Worm (Caenorhabditis elegans) whole organism, L4 larva: ENCODE measurements around the gene clec-145.

ENCODE experiments used
- D1046.2 ChIP-seq: fragments of 200-800 bp; sonication (Bioruptor generic); IDR thresholded peaks from 2 replicates; pipeline ENCODE4 v1.3.6; 2022; ENCODE audit warnings: missing genetic modification characterization, missing compliant biosample characterization
- ctbp-1 ChIP-seq: fragments of 200-800 bp; sonication (Bioruptor generic); IDR thresholded peaks from 2 replicates; pipeline ENCODE4 v1.3.6; 2022; ENCODE audit warnings: missing genetic modification reagents, missing genetic modification characterization, missing compliant biosample characterization
- daf-12 ChIP-seq: fragments of 150-350 bp; optimal IDR thresholded peaks from 2 replicates; lab custom pipeline; 2014; ENCODE audit warnings: missing biosample characterization, missing genetic modification reagents, missing genetic modification characterization
- daf-19 ChIP-seq: fragments of 200-800 bp; sonication (Bioruptor generic); conservative IDR thresholded peaks from 2 replicates; pipeline ENCODE4 v1.3.6; 2022; ENCODE audit warnings: missing genetic modification characterization, missing compliant biosample characterization
- fkh-10 ChIP-seq: fragments of 150-350 bp; optimal IDR thresholded peaks from 2 replicates; lab custom pipeline; 2014; ENCODE audit warnings: missing biosample characterization, missing genetic modification reagents, missing genetic modification characterization
- hlh-30 ChIP-seq: sonication (generic microtip); optimal IDR thresholded peaks from 2 replicates; lab custom pipeline; 2017; ENCODE audit warnings: antibody characterized with exemption, mild to moderate bottlenecking, missing genetic modification characterization, missing compliant biosample characterization; ENCODE audit not compliant: insufficient read depth
- lin-1 ChIP-seq: fragments of 200-800 bp; sonication (Bioruptor generic); IDR thresholded peaks from 2 replicates; pipeline ENCODE4 v1.3.6; 2022; ENCODE audit warnings: missing genetic modification reagents, missing genetic modification characterization, missing compliant biosample characterization
- nhr-10 ChIP-seq: fragments of 150-350 bp; optimal IDR thresholded peaks from 2 replicates; lab custom pipeline; 2014; ENCODE audit warnings: missing biosample characterization, missing genetic modification characterization
- nhr-28 ChIP-seq: fragments of 150-350 bp; optimal IDR thresholded peaks from 2 replicates; lab custom pipeline; 2014; ENCODE audit warnings: missing biosample characterization, missing genetic modification characterization
- pqm-1 ChIP-seq: sonication (generic microtip); optimal IDR thresholded peaks from 2 replicates; lab custom pipeline; 2017; ENCODE audit warnings: missing biosample characterization, missing genetic modification characterization
- rbr-2 ChIP-seq: sonication (generic microtip); optimal IDR thresholded peaks from 2 replicates; lab custom pipeline; 2016; ENCODE audit warnings: missing genotype, missing genetic modification characterization, missing compliant biosample characterization
- snpc-4 ChIP-seq: fragments of 150-350 bp; optimal IDR thresholded peaks from 2 replicates; lab custom pipeline; 2014; ENCODE audit warnings: missing biosample characterization, missing genetic modification characterization
- unc-39 ChIP-seq: sonication (generic microtip); optimal IDR thresholded peaks from 2 replicates; lab custom pipeline; 2017; ENCODE audit warnings: missing biosample characterization, missing genetic modification characterization

DNA sequence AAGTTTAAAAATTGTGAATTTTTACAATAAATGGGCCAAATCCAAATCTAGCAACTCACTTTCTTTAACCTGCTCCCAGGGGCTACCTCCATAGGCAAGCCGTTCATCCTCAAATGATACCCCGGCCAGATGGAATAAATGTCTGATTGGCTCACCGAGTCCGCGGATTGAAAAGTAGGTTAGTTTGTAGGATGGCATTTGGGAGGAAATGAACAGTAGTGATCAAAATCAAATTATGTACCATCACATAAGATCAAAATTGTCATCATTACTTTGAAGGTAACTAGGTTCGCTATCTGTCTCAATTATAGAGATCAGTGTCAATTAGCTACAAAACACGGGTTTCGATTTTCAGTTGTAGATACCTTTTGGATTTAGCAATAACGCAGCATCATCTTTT lies 40.3 kb upstream of the clec-145 start, which contains the start of the genes gst-17 and gst-18:
- TF ChIP-seq rbr-2 (tag; lab: Kevin White, UChicago) (no peak), nhr-28 (tag; lab: Kevin White, UChicago) (no peak), lin-1 (GFP tag; lab: Robert Waterston, UW) (no peak), pqm-1 (tag; lab: Kevin White, UChicago) (no peak), snpc-4 (tag; lab: Kevin White, UChicago) (no peak), daf-19 (no peak), fkh-10 (GFP tag; lab: Kevin White, UChicago) (no peak), nhr-10 (tag; lab: Kevin White, UChicago) (no peak), daf-12 (tag; lab: Kevin White, UChicago) (no peak), hlh-30 (tag; lab: Kevin White, UChicago) (no peak), D1046.2 (no peak), unc-39 (no peak), ctbp-1 (GFP tag; lab: Robert Waterston, UW) (no peak)
